Fruit fly (Drosophila melanogaster): ENCODE data around the gene TpnC73F.

Gene TpnC73F

DNA sequence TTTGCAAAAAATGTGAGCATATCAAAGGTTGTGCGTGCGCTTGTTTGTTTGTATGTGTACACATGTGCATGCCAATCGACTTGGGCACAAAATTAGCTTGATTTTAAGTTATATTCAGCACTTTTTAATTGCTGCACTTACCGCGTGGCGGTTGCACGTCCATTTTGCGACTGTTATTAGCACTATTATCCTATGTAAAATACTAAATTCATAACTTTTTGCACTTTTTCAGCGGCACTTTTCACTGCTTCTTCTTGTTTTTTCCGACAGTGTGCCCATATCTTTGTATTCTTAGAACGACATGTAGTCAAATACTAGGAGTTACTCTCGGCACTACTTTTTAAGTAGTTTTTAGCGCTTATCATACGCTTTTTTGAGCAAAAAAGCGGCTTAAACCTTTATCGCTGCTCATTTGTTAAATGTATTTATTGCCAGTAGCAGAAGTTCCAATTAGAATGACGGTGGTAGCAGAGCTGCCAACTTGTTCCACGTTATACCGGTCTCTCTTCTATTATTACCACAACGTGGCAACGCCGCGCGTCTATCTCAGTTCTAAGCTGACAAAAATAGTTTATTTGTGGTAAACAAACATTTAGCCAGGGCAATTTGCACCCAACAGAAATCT, 3.5 kb upstream of the TpnC73F start, which contains the start of the genes scaf6 and Papst2 (continued):
- TF ChIP-seq CG17612 (GFP tag; IDR thresholded peaks at IDR 0.05) = no peak
- TF ChIP-seq ci (GFP tag; IDR thresholded peaks at IDR 0.05) = no peak
- no peak for TF ChIP-seq slou (GFP tag; optimal IDR thresholded peaks at IDR 0.05)
- no peak for TF ChIP-seq trh (GFP tag; optimal IDR thresholded peaks at IDR 0.05)
- no peak for TF ChIP-seq CG8478 (optimal IDR thresholded peaks at IDR 0.05)
- TF ChIP-seq CG2889 (GFP tag; IDR thresholded peaks at IDR 0.05) = no peak
- TF ChIP-seq emc (GFP tag; optimal IDR thresholded peaks at IDR 0.05) = no peak
- no peak for TF ChIP-seq Ravus (GFP tag; IDR thresholded peaks at IDR 0.05)
- TF ChIP-seq CG12219 (GFP tag; optimal IDR thresholded peaks at IDR 0.05) = no peak
- no peak for TF ChIP-seq dmrt11E (tag; optimal IDR thresholded peaks at IDR 0.05)
- TF ChIP-seq CG10209 (GFP tag; optimal IDR thresholded peaks at IDR 0.05) = no peak
- no peak for TF ChIP-seq al (GFP tag; IDR thresholded peaks at IDR 0.05)
- TF ChIP-seq CG16863 (GFP tag; optimal IDR thresholded peaks at IDR 0.05) = no peak
- TF ChIP-seq fu2 (GFP tag; optimal IDR thresholded peaks at IDR 0.05) = peak; percentile 11
- TF ChIP-seq onecut (GFP tag; IDR thresholded peaks at IDR 0.05) = no peak
- no peak for TF ChIP-seq CG17802 (tag; optimal IDR thresholded peaks at IDR 0.05)
- no peak for TF ChIP-seq amos (GFP tag; IDR thresholded peaks at IDR 0.05; ENCODE audit: partially characterized antibody)
- TF ChIP-seq fd3F (GFP tag; optimal IDR thresholded peaks at IDR 0.05) = no peak
- TF ChIP-seq CG15269 (tag; optimal IDR thresholded peaks at IDR 0.05) = no peak
- TF ChIP-seq CG31441 (GFP tag; IDR thresholded peaks at IDR 0.05) = no peak
- no peak for TF ChIP-seq CG4730 (GFP tag; IDR thresholded peaks at IDR 0.05)
- TF ChIP-seq gcm (GFP tag; optimal IDR thresholded peaks at IDR 0.05) = peak; percentile 29
- TF ChIP-seq CG18262 (tag; optimal IDR thresholded peaks at IDR 0.05) = no peak
- no peak for TF ChIP-seq CG18599 (GFP tag; optimal IDR thresholded peaks at IDR 0.05)
- TF ChIP-seq sim (GFP tag; IDR thresholded peaks at IDR 0.05) = no peak
- TF ChIP-seq Xrp1 (GFP tag; IDR thresholded peaks at IDR 0.05) = no peak
- peak in 1 of 2 experiments; percentile 38 for TF ChIP-seq Trl (optimal IDR thresholded peaks at IDR 0.05)
- no peak for TF ChIP-seq Trl (GFP tag; optimal IDR thresholded peaks at IDR 0.05)
- TF ChIP-seq Dip3 (GFP tag; optimal IDR thresholded peaks at IDR 0.05) = no peak
- no peak for TF ChIP-seq CG9437 (GFP tag; optimal IDR thresholded peaks at IDR 0.05)
- TF ChIP-seq CG7745 (tag; optimal IDR thresholded peaks at IDR 0.05) = no peak
- TF ChIP-seq Dll (GFP tag; IDR thresholded peaks at IDR 0.05; ENCODE audit: partially characterized antibody) = peak; percentile 53; the same call in 2 of the 4 replicates
- no peak for TF ChIP-seq Nf-YA (GFP tag; IDR thresholded peaks at IDR 0.05)
- TF ChIP-seq tup (GFP tag; optimal IDR thresholded peaks at IDR 0.05) = no peak
- 0 out of 2 replicates have a peak, but pooled peaks have one; percentile 25 for TF ChIP-seq unc-4 (GFP tag; IDR thresholded peaks at IDR 0.05; ENCODE audit: partially characterized antibody)
- TF ChIP-seq CG5953 (GFP tag; IDR thresholded peaks at IDR 0.05) = no peak
- no peak for TF ChIP-seq ftz-f1 (GFP tag; optimal IDR thresholded peaks at IDR 0.05)
- TF ChIP-seq tx (GFP tag; optimal IDR thresholded peaks at IDR 0.05) = no peak
- TF ChIP-seq CG9727 (GFP tag; optimal IDR thresholded peaks at IDR 0.05) = no peak
- TF ChIP-seq Six4 (GFP tag; optimal IDR thresholded peaks at IDR 0.05) = no peak
- TF ChIP-seq CG9876 (GFP tag; optimal IDR thresholded peaks at IDR 0.05) = no peak
- no peak for TF ChIP-seq CG32767 (GFP tag; IDR thresholded peaks at IDR 0.05)
- no peak for TF ChIP-seq Gsc (GFP tag; IDR thresholded peaks at IDR 0.05)
- TF ChIP-seq CG31365 (tag; optimal IDR thresholded peaks at IDR 0.05) = no peak
- no peak for TF ChIP-seq Rx (GFP tag; IDR thresholded peaks at IDR 0.05)
- peak; percentile 70 for TF ChIP-seq CHES-1-like (GFP tag; optimal IDR thresholded peaks at IDR 0.05)
- TF ChIP-seq Usf (GFP tag; optimal IDR thresholded peaks at IDR 0.05) = no peak
- no peak for TF ChIP-seq Hmr (GFP tag; optimal IDR thresholded peaks at IDR 0.05)
- no peak for TF ChIP-seq sob (GFP tag; IDR thresholded peaks at IDR 0.05)
- no peak for TF ChIP-seq zf30C (GFP tag; optimal IDR thresholded peaks at IDR 0.05)
- no peak for TF ChIP-seq CG18011 (GFP tag; optimal IDR thresholded peaks at IDR 0.05)
- no peak for TF ChIP-seq unpg (GFP tag; optimal IDR thresholded peaks at IDR 0.05)
